Fruit fly (Drosophila melanogaster) whole organism: Measurements from ENCODE around the gene CG9150.

Source experiments
- Dll ChIP-seq: fragments of >200 bp; optimal IDR thresholded peaks from 2 replicates; lab custom pipeline; 2017
- psq ChIP-seq: fragments of >200 bp; optimal IDR thresholded peaks from 2 replicates; lab custom pipeline; 2017

dm6 chr2L:6028712-6029111 is 39.7 kb downstream of the CG9150 start:
- TF ChIP-seq Dll (lab: Kevin White, UChicago) (no peak), psq (no peak)
